Worm (Caenorhabditis elegans) whole organism, L2 larva: ENCODE results near the gene gst-42.
A peak's percentile ranks its signal among the peaks of the same experiment; 100 is the strongest.

Experiments
- C34F6.9 ChIP-seq: fragments of 150-350 bp; optimal IDR thresholded peaks from 2 replicates; lab custom pipeline; 2014; ENCODE audit warnings: missing biosample characterization, missing genetic modification characterization
- F13H6.1 ChIP-seq: sonication (generic microtip); optimal IDR thresholded peaks from 2 replicates; lab custom pipeline; 2016; ENCODE audit warnings: missing genetic modification characterization, missing compliant biosample characterization
- R02D3.7 ChIP-seq: fragments of 150-350 bp; optimal IDR thresholded peaks from 2 replicates; lab custom pipeline; 2014; ENCODE audit warnings: missing biosample characterization, missing genetic modification characterization
- ZK546.5 ChIP-seq: sonication (generic microtip); optimal IDR thresholded peaks from 2 replicates; lab custom pipeline; 2017; ENCODE audit warnings: missing biosample characterization, missing genetic modification characterization
- alr-1 ChIP-seq: fragments of 150-350 bp; optimal IDR thresholded peaks from 2 replicates; lab custom pipeline; 2014; ENCODE audit warnings: missing biosample characterization, missing genetic modification characterization
- aly-2 ChIP-seq: fragments of 150-350 bp; optimal IDR thresholded peaks from 2 replicates; lab custom pipeline; 2014; ENCODE audit warnings: missing biosample characterization, missing genetic modification characterization
- ama-1 ChIP-seq: fragments of 150-350 bp; optimal IDR thresholded peaks from 2 replicates; lab custom pipeline; 2018; ENCODE audit warnings: inconsistent platforms
- ceh-16 ChIP-seq: fragments of 150-350 bp; optimal IDR thresholded peaks from 2 replicates; lab custom pipeline; 2014; ENCODE audit warnings: missing biosample characterization, missing genetic modification characterization
- crh-2 ChIP-seq: sonication (generic microtip); optimal IDR thresholded peaks from 2 replicates; lab custom pipeline; 2017; ENCODE audit warnings: missing biosample characterization, missing genetic modification characterization
- dmd-4 ChIP-seq: sonication (generic microtip); optimal IDR thresholded peaks from 2 replicates; lab custom pipeline; 2017; ENCODE audit warnings: missing biosample characterization, missing genetic modification characterization
- egl-27 ChIP-seq: sonication (generic microtip); optimal IDR thresholded peaks from 3 replicates; lab custom pipeline; 2017; ENCODE audit warnings: missing biosample characterization, missing genetic modification reagents, missing genetic modification characterization
- elt-1 ChIP-seq: fragments of 150-350 bp; optimal IDR thresholded peaks from 2 replicates; lab custom pipeline; 2014; ENCODE audit warnings: missing biosample characterization, missing genetic modification characterization
- elt-3 ChIP-seq: sonication (generic microtip); optimal IDR thresholded peaks from 2 replicates; lab custom pipeline; 2017; ENCODE audit warnings: missing biosample characterization, missing genetic modification characterization
- fos-1 ChIP-seq: fragments of 150-350 bp; optimal IDR thresholded peaks from 2 replicates; lab custom pipeline; 2014; ENCODE audit warnings: missing biosample characterization, missing genetic modification characterization
- lin-13 ChIP-seq: fragments of 150-350 bp; optimal IDR thresholded peaks from 2 replicates; lab custom pipeline; 2014; ENCODE audit warnings: missing biosample characterization, missing genetic modification reagents, missing genetic modification characterization
- lin-39 ChIP-seq: fragments of 150-350 bp; optimal IDR thresholded peaks from 2 replicates; lab custom pipeline; 2014; ENCODE audit warnings: missing biosample characterization, missing genetic modification reagents, missing genetic modification characterization
- lsy-2 ChIP-seq, 2 experiments: fragments of 150-350 bp in 1 of 2; sonication (generic microtip) in 1 of 2; optimal IDR thresholded peaks; 2 replicates each; lab custom pipeline; 2014 to 2017; ENCODE audit warnings: missing biosample characterization in 2 of 2, missing genetic modification characterization in 2 of 2
- mab-5 ChIP-seq: fragments of 150-350 bp; optimal IDR thresholded peaks from 2 replicates; lab custom pipeline; 2014; ENCODE audit warnings: missing biosample characterization, missing genetic modification characterization
- mbf-1 ChIP-seq: sonication (generic microtip); optimal IDR thresholded peaks from 2 replicates; lab custom pipeline; 2017; ENCODE audit warnings: missing biosample characterization, missing genetic modification characterization
- nhr-12 ChIP-seq: fragments of 150-350 bp; optimal IDR thresholded peaks from 2 replicates; lab custom pipeline; 2014; ENCODE audit warnings: missing biosample characterization, missing genetic modification characterization
- nhr-129 ChIP-seq: fragments of 150-350 bp; optimal IDR thresholded peaks from 2 replicates; lab custom pipeline; 2014; ENCODE audit warnings: missing biosample characterization, missing genetic modification characterization
- nhr-21 ChIP-seq: fragments of 150-350 bp; optimal IDR thresholded peaks from 2 replicates; lab custom pipeline; 2014; ENCODE audit warnings: missing biosample characterization, missing genetic modification characterization
- nhr-23 ChIP-seq: fragments of 150-350 bp; optimal IDR thresholded peaks from 2 replicates; lab custom pipeline; 2014; ENCODE audit warnings: missing biosample characterization, missing genetic modification reagents, missing genetic modification characterization
- nhr-237 ChIP-seq: fragments of 150-350 bp; optimal IDR thresholded peaks from 2 replicates; lab custom pipeline; 2014; ENCODE audit warnings: missing biosample characterization, missing genetic modification characterization
- nhr-25 ChIP-seq: fragments of 150-350 bp; sonication (generic microtip); optimal IDR thresholded peaks from 3 replicates; lab custom pipeline; 2014; ENCODE audit warnings: missing biosample characterization, missing genetic modification characterization
- nhr-6 ChIP-seq: fragments of 150-350 bp; optimal IDR thresholded peaks from 2 replicates; lab custom pipeline; 2014; ENCODE audit warnings: missing biosample characterization, missing genetic modification characterization
- nhr-77 ChIP-seq: fragments of 150-350 bp; optimal IDR thresholded peaks from 2 replicates; lab custom pipeline; 2014; ENCODE audit warnings: missing biosample characterization, missing genetic modification characterization
- sem-4 ChIP-seq: fragments of 150-350 bp; optimal IDR thresholded peaks from 2 replicates; lab custom pipeline; 2014; ENCODE audit warnings: missing biosample characterization, missing genetic modification reagents, missing genetic modification characterization
- sma-3 ChIP-seq: sonication (generic microtip); optimal IDR thresholded peaks from 2 replicates; lab custom pipeline; 2016; ENCODE audit warnings: missing genetic modification reagents, missing genetic modification characterization, missing compliant biosample characterization
- sma-9 ChIP-seq, 2 experiments: fragments of 150-350 bp in 1 of 2; sonication (generic microtip) in 1 of 2; optimal IDR thresholded peaks; 2 replicates each; lab custom pipeline; 2014 to 2016; ENCODE audit warnings: missing genetic modification characterization in 2 of 2, mild to moderate bottlenecking in 1 of 2, missing biosample characterization in 1 of 2, missing compliant biosample characterization in 1 of 2, missing genetic modification reagents in 1 of 2, moderate library complexity in 1 of 2
- snpc-4 ChIP-seq: fragments of 150-350 bp; optimal IDR thresholded peaks from 2 replicates; lab custom pipeline; 2014; ENCODE audit warnings: missing biosample characterization, missing genetic modification characterization
- zag-1 ChIP-seq: fragments of 150-350 bp; optimal IDR thresholded peaks from 2 replicates; lab custom pipeline; 2014; ENCODE audit warnings: missing biosample characterization, missing genetic modification characterization
- ztf-1 ChIP-seq: fragments of 200-800 bp; sonication (Bioruptor generic); conservative IDR thresholded peaks from 2 replicates; pipeline ENCODE4 v1.3.6; 2022; ENCODE audit warnings: missing genetic modification characterization, missing compliant biosample characterization

gst-42 gene

ce11 chrX:11693092-11693491 lies 34.6 kb downstream of the gst-42 start, which contains the start of gene smcl-1:
TSS of gene smcl-1 (plus strand) at chrX:11693464.
- TF ChIP-seq alr-1 (tag; lab: Kevin White, UChicago) (no peak), crh-2 (peak; percentile 31), snpc-4 (no peak), nhr-21 (no peak), sma-9 (GFP tag; optimal IDR thresholded peaks at IDR 0.05; lab: Kevin White, UChicago) (peak; percentile 67), sma-9 (tag; optimal IDR thresholded peaks at IDR 0.05; lab: Kevin White, UChicago) (no peak), lin-13 (GFP tag; lab: Kevin White, UChicago) (no peak), nhr-25 (tag; lab: Kevin White, UChicago) (no peak), C34F6.9 (tag; lab: Kevin White, UChicago) (peak; percentile 64), ZK546.5 (no peak), ceh-16 (tag; lab: Kevin White, UChicago) (no peak), nhr-237 (tag; lab: Kevin White, UChicago) (no peak), R02D3.7 (tag; lab: Kevin White, UChicago) (no peak), nhr-129 (tag; lab: Kevin White, UChicago) (peak; percentile 62), egl-27 (tag; lab: Kevin White, UChicago) (no peak), nhr-6 (no peak), fos-1 (peak; percentile 73)

ce11 chrX:11690014-11690591 lies 37.6 kb downstream of the gst-42 start, which contains the start of the genes C44C10.10 and C44C10.5:
TSS of gene C44C10.10 (plus strand) at chrX:11690314.
TSS of gene C44C10.5 (plus strand) at chrX:11690541.
- TF ChIP-seq elt-3 (tag; lab: Kevin White, UChicago), result no peak
- no peak for TF ChIP-seq lsy-2 (tag; optimal IDR thresholded peaks at IDR 0.05; lab: Kevin White, UChicago)
- TF ChIP-seq dmd-4 (tag; lab: Kevin White, UChicago), result no peak
- TF ChIP-seq nhr-21, result no peak
- no peak for TF ChIP-seq nhr-12 (tag; lab: Kevin White, UChicago)
- TF ChIP-seq alr-1 (tag; lab: Kevin White, UChicago), result no peak
- no peak for TF ChIP-seq sma-3 (GFP tag; lab: Kevin White, UChicago)
- no peak for TF ChIP-seq C34F6.9 (tag; lab: Kevin White, UChicago)
- no peak for TF ChIP-seq lin-39
- no peak for TF ChIP-seq nhr-6
- TF ChIP-seq, all 48 proteins: peak for 0

ce11 chrX:11687836-11688319 lies 39.9 kb downstream of the gst-42 start, which contains the start of gene C44C10.7:
TSS of gene C44C10.7 (minus strand) at chrX:11688269.
- TF ChIP-seq F13H6.1 (tag; lab: Kevin White, UChicago), result no peak
- no peak for TF ChIP-seq nhr-6
- TF ChIP-seq nhr-77, result no peak
- TF ChIP-seq C34F6.9 (tag; lab: Kevin White, UChicago), result no peak
- TF ChIP-seq alr-1 (tag; lab: Kevin White, UChicago), result no peak
- no peak for TF ChIP-seq sma-3 (GFP tag; lab: Kevin White, UChicago)

ce11 chrX:11684261-11684660 lies 43.5 kb downstream of the gst-42 start, which contains the start of gene hnd-1:
TSS of gene hnd-1 (plus strand) at chrX:11684561.
- TF ChIP-seq crh-2 (no peak), ztf-1 (GFP tag; lab: Robert Waterston, UW) (no peak), nhr-21 (no peak), lin-13 (GFP tag; lab: Kevin White, UChicago) (no peak), lin-39 (no peak), ama-1 (lab: Kevin White, UChicago) (no peak), sem-4 (tag; lab: Kevin White, UChicago) (no peak), elt-1 (tag; lab: Kevin White, UChicago) (no peak), nhr-77 (no peak), egl-27 (tag; lab: Kevin White, UChicago) (no peak), nhr-23 (no peak), R02D3.7 (tag; lab: Kevin White, UChicago) (no peak), zag-1 (tag; lab: Kevin White, UChicago) (no peak), snpc-4 (no peak), nhr-25 (tag; lab: Kevin White, UChicago) (no peak), C34F6.9 (tag; lab: Kevin White, UChicago) (no peak), mab-5 (tag; lab: Kevin White, UChicago) (no peak), aly-2 (tag; lab: Kevin White, UChicago) (no peak), dmd-4 (tag; lab: Kevin White, UChicago) (no peak), ZK546.5 (no peak)

- TF ChIP-seq mbf-1 (tag; lab: Kevin White, UChicago), result no peak
- TF ChIP-seq snpc-4, result no peak
- peak; percentile 24 for TF ChIP-seq sma-9 (GFP tag; optimal IDR thresholded peaks at IDR 0.05; lab: Kevin White, UChicago)
- TF ChIP-seq sma-9 (tag; optimal IDR thresholded peaks at IDR 0.05; lab: Kevin White, UChicago), result no peak
- peak; percentile 83 for TF ChIP-seq fos-1
- peak; percentile 11 for TF ChIP-seq crh-2
- peak; percentile 6 for TF ChIP-seq F13H6.1 (tag; lab: Kevin White, UChicago)
These were observed 46.9 kb downstream of the gst-42 start, which contains the start of gene T04F8.7 for ce11 chrX:11680851-11681250. TSS of gene T04F8.7 (minus strand) at chrX:11680980.
